Fruit fly (Drosophila melanogaster) ovary, adult (tissue): Measurements from ENCODE around the gene uif.
A peak's percentile ranks its signal among the peaks of the same experiment; 100 is the strongest.

Experiments used
- CG17801 ChIP-seq: fragments of 200-800 bp; optimal IDR thresholded peaks from 2 replicates; lab custom pipeline; 2019; ENCODE audit warnings: missing biosample characterization, mild to moderate bottlenecking, missing genetic modification characterization, moderate library complexity; ENCODE audit not compliant: partially characterized antibody

Gene uif

dm6 chr2L:6998736-6999135 is 11.4 kb downstream of the uif start:
- no peak for TF ChIP-seq CG17801 (GFP tag; lab: Kevin White, UChicago)

dm6 chr2L:6991085-6991484 is 19.1 kb downstream of the uif start:
- no peak for TF ChIP-seq CG17801 (GFP tag; lab: Kevin White, UChicago)

dm6 chr2L:6971597-6972036 is 38.5 kb downstream of the uif start, which contains the start of gene snRNP-U1-70K:
snRNP-U1-70K (minus strand) TSS chr2L:6971737.
- no peak for TF ChIP-seq CG17801 (GFP tag; lab: Kevin White, UChicago)

- TF ChIP-seq CG17801 (GFP tag; lab: Kevin White, UChicago), result no peak
These were observed 39.3 kb downstream of the uif start for dm6 chr2L:6970813-6971212.

dm6 chr2L:6968013-6968517 is 42.1 kb downstream of the uif start:
- TF ChIP-seq CG17801 (GFP tag; lab: Kevin White, UChicago), result peak; percentile 1

- no peak for TF ChIP-seq CG17801 (GFP tag; lab: Kevin White, UChicago)
These were observed 42.6 kb downstream of the uif start, which contains the start of gene Sumo for dm6 chr2L:6967422-6968012. Sumo (minus strand) TSS chr2L:6967644.

- TF ChIP-seq CG17801 (GFP tag; lab: Kevin White, UChicago), result no peak
These were observed 43.9 kb downstream of the uif start for dm6 chr2L:6966309-6966708.

dm6 chr2L:6964632-6965031 is 45.5 kb downstream of the uif start:
- TF ChIP-seq CG17801 (GFP tag; lab: Kevin White, UChicago), result no peak

- peak; percentile 68 for TF ChIP-seq CG17801 (GFP tag; lab: Kevin White, UChicago)
These were observed 46.1 kb downstream of the uif start, which contains the start of the genes sip2 and Coprox for dm6 chr2L:6964022-6964434. sip2 (minus strand) TSS chr2L:6964074. Coprox (plus strand) TSS chr2L:6964421.

dm6 chr2L:6960165-6960564 is 50.0 kb downstream of the uif start, which contains the start of the genes Atac1 and Hmgcl:
Atac1 (minus strand) TSS chr2L:6960328.
Hmgcl (plus strand) TSS chr2L:6960377.
- no peak for TF ChIP-seq CG17801 (GFP tag; lab: Kevin White, UChicago)

- TF ChIP-seq CG17801 (GFP tag; lab: Kevin White, UChicago), result no peak
These were observed 53.4 kb downstream of the uif start, which contains the start of the genes CG13775 and CG3430 for dm6 chr2L:6956725-6957124. CG13775 (minus strand) TSS chr2L:6956950. CG3430 (plus strand) TSS chr2L:6957008.

dm6 chr2L:6950096-6950495 is 60.1 kb downstream of the uif start, which contains the start of the genes Gas41 and SA1:
Gas41 (minus strand) TSS chr2L:6950207.
SA1 (plus strand) TSS chr2L:6950421.
- peak; percentile 18 for TF ChIP-seq CG17801 (GFP tag; lab: Kevin White, UChicago)

dm6 chr2L:6948540-6948942 is 61.6 kb downstream of the uif start, which contains the start of gene ihog:
ihog (minus strand) TSS chr2L:6948808.
- no peak for TF ChIP-seq CG17801 (GFP tag; lab: Kevin White, UChicago)

dm6 chr2L:6945088-6945487 is 65.1 kb downstream of the uif start, which contains the start of gene Fgop2:
Fgop2 (minus strand) TSS chr2L:6945289.
- TF ChIP-seq CG17801 (GFP tag; lab: Kevin White, UChicago), result peak; percentile 30

dm6 chr2L:6942714-6943113 is 67.4 kb downstream of the uif start, which contains the start of gene CG18304:
CG18304 (minus strand) TSS chr2L:6942814.
- no peak for TF ChIP-seq CG17801 (GFP tag; lab: Kevin White, UChicago)

- no peak for TF ChIP-seq CG17801 (GFP tag; lab: Kevin White, UChicago)
These were observed 68.4 kb downstream of the uif start for dm6 chr2L:6941731-6942130.
